Fruit fly (Drosophila melanogaster) whole organism, adult: ENCODE measurements around the gene CG5860.
A peak's percentile ranks its signal among the peaks of the same experiment; 100 is the strongest.
"Not testable (repeated sequence)": the region's sequence is repeated elsewhere in the genome, so short reads cannot be mapped to it uniquely, and the experiment has no call there.

ENCODE experiments used
- CG11617 ChIP-seq: fragments of 200-800 bp; sonication (Bioruptor generic); optimal IDR thresholded peaks from 2 replicates; lab custom pipeline; 2017; ENCODE audit warnings: mild to moderate bottlenecking, missing biosample characterization, missing genetic modification reagents, missing genetic modification characterization
- CG12768 ChIP-seq: fragments of 200-800 bp; sonication (Bioruptor generic); optimal IDR thresholded peaks from 2 replicates; lab custom pipeline; 2017; ENCODE audit warnings: missing biosample characterization, missing genetic modification characterization, mild to moderate bottlenecking, moderate library complexity, missing genetic modification reagents
- CG14711 ChIP-seq: fragments of 200-800 bp; sonication (Bioruptor generic); optimal IDR thresholded peaks from 2 replicates; lab custom pipeline; 2018; ENCODE audit warnings: missing biosample characterization, mild to moderate bottlenecking, missing genetic modification characterization, moderate library complexity
- CG1620 ChIP-seq: fragments of 200-800 bp; sonication (Bioruptor generic); optimal IDR thresholded peaks from 2 replicates; lab custom pipeline; 2016; ENCODE audit warnings: missing biosample characterization, missing genetic modification characterization
- CG33017 ChIP-seq: fragments of 200-800 bp; sonication (Bioruptor generic); optimal IDR thresholded peaks from 2 replicates; lab custom pipeline; 2018; ENCODE audit warnings: missing biosample characterization, mild to moderate bottlenecking, missing genetic modification characterization, moderate library complexity
- CG5204 ChIP-seq: fragments of 200-800 bp; sonication (Bioruptor generic); optimal IDR thresholded peaks from 2 replicates; lab custom pipeline; 2016; ENCODE audit warnings: missing biosample characterization, missing genetic modification characterization
- CG7045 ChIP-seq: fragments of 200-800 bp; sonication (Bioruptor generic); optimal IDR thresholded peaks from 2 replicates; lab custom pipeline; 2017; ENCODE audit warnings: missing biosample characterization, mild to moderate bottlenecking, missing genetic modification characterization
- CG7101 ChIP-seq: fragments of 200-800 bp; sonication (Bioruptor generic); optimal IDR thresholded peaks from 2 replicates; lab custom pipeline; 2018; ENCODE audit warnings: missing biosample characterization, mild to moderate bottlenecking, missing genetic modification characterization, moderate library complexity
- Clk ChIP-seq: fragments of 200-800 bp; sonication (Bioruptor generic); optimal IDR thresholded peaks from 2 replicates; lab custom pipeline; 2017; ENCODE audit warnings: missing biosample characterization, missing genetic modification characterization
- Crg-1 ChIP-seq: fragments of 200-800 bp; sonication (Bioruptor generic); optimal IDR thresholded peaks from 2 replicates; lab custom pipeline; 2016; ENCODE audit warnings: missing biosample characterization, missing genetic modification characterization
- Hr96 ChIP-seq: fragments of 200-800 bp; sonication (Bioruptor generic); optimal IDR thresholded peaks from 2 replicates; lab custom pipeline; 2016; ENCODE audit warnings: missing biosample characterization, missing genetic modification characterization
- Mnt ChIP-seq: fragments of 200-800 bp; sonication (Bioruptor generic); optimal IDR thresholded peaks from 2 replicates; lab custom pipeline; 2016; ENCODE audit warnings: missing biosample characterization, mild to moderate bottlenecking, missing genetic modification characterization
- bab1 ChIP-seq: fragments of 200-800 bp; sonication (Bioruptor generic); optimal IDR thresholded peaks from 3 replicates; lab custom pipeline; 2019; ENCODE audit warnings: missing biosample characterization, mild to moderate bottlenecking, missing genetic modification characterization, moderate library complexity
- cic ChIP-seq: fragments of 200-800 bp; sonication (Bioruptor generic); optimal IDR thresholded peaks from 2 replicates; lab custom pipeline; 2017; ENCODE audit warnings: missing biosample characterization, mild to moderate bottlenecking, missing genetic modification characterization, moderate library complexity
- cnc ChIP-seq, 2 experiments: fragments of >200 bp; optimal IDR thresholded peaks; 2 replicates each; lab custom pipeline; 2017
- kay ChIP-seq: fragments of 200-800 bp; sonication (Bioruptor generic); peaks from one replicate; lab custom pipeline; 2016; ENCODE audit warnings: missing biosample characterization, missing genetic modification characterization, borderline replicate concordance
- ovo ChIP-seq: fragments of 200-800 bp; sonication (Bioruptor generic); optimal IDR thresholded peaks from 2 replicates; lab custom pipeline; 2016; ENCODE audit warnings: missing biosample characterization, missing genetic modification characterization
- pad ChIP-seq: fragments of 200-800 bp; sonication (Bioruptor generic); optimal IDR thresholded peaks from 3 replicates; lab custom pipeline; 2017; ENCODE audit warnings: missing biosample characterization, missing genetic modification characterization, mild to moderate bottlenecking, moderate library complexity, missing genetic modification reagents
- tj ChIP-seq: fragments of 200-800 bp; sonication (Bioruptor generic); optimal IDR thresholded peaks from 3 replicates; lab custom pipeline; 2017; ENCODE audit warnings: missing biosample characterization, mild to moderate bottlenecking, missing genetic modification characterization, moderate library complexity
- toe ChIP-seq: fragments of 200-800 bp; sonication (Bioruptor generic); optimal IDR thresholded peaks from 2 replicates; lab custom pipeline; 2016; ENCODE audit warnings: missing biosample characterization, missing genetic modification characterization

Gene CG5860

DNA sequence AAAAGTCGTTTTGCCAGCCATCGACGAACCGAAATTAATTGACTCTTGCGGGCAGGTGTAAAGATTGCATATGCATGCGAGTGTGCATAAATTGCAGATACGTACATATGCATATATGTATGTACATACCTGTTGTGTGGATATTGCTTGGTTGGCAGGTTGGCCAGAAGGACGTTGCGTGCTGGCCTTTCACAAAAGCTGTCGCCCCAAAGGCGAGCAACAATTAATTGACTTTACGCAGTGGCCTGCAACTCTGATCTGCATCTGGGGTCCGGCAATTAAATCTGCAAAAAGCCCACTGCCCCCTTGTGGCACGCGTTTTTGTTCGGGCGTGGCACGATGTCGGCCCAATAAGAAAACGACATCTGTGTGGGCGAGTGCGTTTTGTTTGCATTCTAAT is 23.7 kb downstream of the CG5860 start:
- no peak for TF ChIP-seq toe
- TF ChIP-seq CG7045 (GFP tag; lab: Kevin White, UChicago): no peak
- no peak for TF ChIP-seq CG14711 (tag; lab: Kevin White, UChicago)
- TF ChIP-seq Crg-1 (GFP tag; lab: Kevin White, UChicago): no peak
- TF ChIP-seq CG12768 (GFP tag; lab: Kevin White, UChicago): no peak

DNA sequence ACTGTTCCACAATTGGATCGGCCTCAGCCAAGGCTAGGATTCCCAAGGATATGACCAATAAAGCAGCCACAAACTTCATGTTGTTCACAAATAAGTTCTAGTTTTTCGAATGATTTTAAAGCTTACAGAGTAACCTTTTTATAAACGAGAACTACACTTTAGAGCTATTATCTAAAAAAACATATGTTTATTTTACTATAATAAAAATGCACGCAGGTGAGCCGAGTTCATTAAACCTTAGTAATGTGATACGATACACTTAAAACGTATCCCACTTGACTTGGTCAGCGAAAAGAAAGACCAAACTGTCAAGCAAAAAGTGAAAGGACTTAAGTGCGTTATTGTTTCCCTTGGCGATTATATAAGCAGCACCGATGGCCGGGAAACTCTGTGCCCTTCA is 24.9 kb downstream of the CG5860 start, which contains the start of gene CG44090:
Gene CG44090 (minus strand): TSS at position 101 of the 400 bp plus-strand sequence.
- TF ChIP-seq kay (GFP tag; lab: Kevin White, UChicago): peak; percentile 36
- no peak for TF ChIP-seq Hr96
- TF ChIP-seq CG5204 (GFP tag; lab: Kevin White, UChicago): no peak
- TF ChIP-seq Mnt (GFP tag; lab: Kevin White, UChicago): no peak

DNA sequence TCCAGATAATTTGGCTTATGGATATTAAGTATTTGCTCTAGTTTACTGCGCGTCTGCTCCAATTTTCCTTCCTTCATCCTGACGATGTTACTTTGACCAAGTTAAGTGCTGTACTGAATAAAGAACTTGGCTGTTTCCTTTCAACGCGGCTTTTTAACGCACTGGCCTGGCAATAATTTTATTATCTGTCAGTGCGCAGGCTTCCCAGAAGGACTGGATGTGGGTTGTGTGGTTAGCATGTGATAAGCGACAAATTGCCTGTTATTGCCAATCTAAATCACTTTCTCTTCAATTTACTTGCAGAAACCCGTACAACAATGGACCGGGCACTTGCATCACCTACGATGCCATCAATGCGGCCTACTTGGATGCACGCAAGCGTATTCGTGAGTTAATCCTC is 31.2 kb downstream of the CG5860 start, which contains the start of gene CG14331:
Gene CG14331 (minus strand): TSS at position 101 of the 400 bp plus-strand sequence.
- TF ChIP-seq Hr96 (no peak), kay (GFP tag; lab: Kevin White, UChicago) (no peak), CG14711 (tag; lab: Kevin White, UChicago) (no peak), Mnt (GFP tag; lab: Kevin White, UChicago) (no peak), tj (no peak), CG7045 (GFP tag; lab: Kevin White, UChicago) (no peak), cnc (optimal IDR thresholded peaks at IDR 0.05; lab: Kevin White, UChicago) (no peak), CG11617 (GFP tag; lab: Kevin White, UChicago) (no peak)

DNA sequence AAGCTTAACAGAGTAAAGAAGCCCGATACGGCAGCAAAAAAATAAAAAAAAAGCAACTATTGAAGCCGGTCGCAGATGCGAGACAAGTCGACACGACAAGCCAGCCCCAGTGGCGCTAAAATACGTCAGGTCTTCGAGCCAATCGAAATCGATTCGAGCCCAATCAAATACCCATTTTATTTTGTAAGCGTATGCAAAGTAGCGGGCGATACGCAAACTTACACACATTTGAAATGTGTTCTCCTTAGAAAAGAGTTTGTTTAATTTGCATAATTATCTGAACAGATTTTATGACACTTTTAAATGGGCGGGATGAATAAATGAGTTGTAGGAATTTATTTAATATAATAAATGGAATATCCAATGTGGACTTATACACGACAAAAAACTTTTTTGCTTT is 38.2 kb downstream of the CG5860 start:
- no peak for TF ChIP-seq bab1
- no peak for TF ChIP-seq toe
- no peak for TF ChIP-seq ovo (GFP tag; lab: Kevin White, UChicago)
- TF ChIP-seq CG14711 (tag; lab: Kevin White, UChicago): no peak
- no peak for TF ChIP-seq CG7045 (GFP tag; lab: Kevin White, UChicago)
- no peak for TF ChIP-seq CG5204 (GFP tag; lab: Kevin White, UChicago)
- no peak for TF ChIP-seq Crg-1 (GFP tag; lab: Kevin White, UChicago)
- no peak for TF ChIP-seq pad (GFP tag; lab: Kevin White, UChicago)
- no peak for TF ChIP-seq tj
- TF ChIP-seq CG12768 (GFP tag; lab: Kevin White, UChicago): no peak
- TF ChIP-seq CG11617 (GFP tag; lab: Kevin White, UChicago): no peak
- no peak for TF ChIP-seq Mnt (GFP tag; lab: Kevin White, UChicago)
- no peak for TF ChIP-seq kay (GFP tag; lab: Kevin White, UChicago)
- TF ChIP-seq cnc (optimal IDR thresholded peaks at IDR 0.05; lab: Kevin White, UChicago): no peak

DNA sequence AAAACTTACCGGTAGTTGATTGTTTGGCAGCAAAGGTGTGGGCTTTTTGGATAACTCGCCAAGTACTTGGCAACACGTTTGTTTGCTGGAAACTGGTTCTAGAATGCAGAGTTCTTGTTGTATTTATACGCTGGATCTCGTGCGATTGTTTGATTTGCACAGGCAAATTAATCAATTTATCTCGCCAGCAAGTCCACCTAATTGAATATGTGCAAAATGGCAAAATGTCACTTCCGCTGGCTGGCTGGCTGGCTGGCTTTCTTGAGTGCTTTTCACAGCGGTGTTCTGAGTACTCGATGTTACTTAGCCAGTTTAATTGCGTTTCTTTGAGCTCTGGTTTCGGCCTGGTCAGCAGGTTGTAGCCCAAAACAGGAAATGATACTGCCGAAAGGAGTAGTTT is 39.3 kb downstream of the CG5860 start, which contains the start of gene Eh:
Gene Eh (minus strand): TSS at position 101 of the 400 bp plus-strand sequence.
- TF ChIP-seq ovo (GFP tag; lab: Kevin White, UChicago) (no peak), CG12768 (GFP tag; lab: Kevin White, UChicago) (no peak), cnc (optimal IDR thresholded peaks at IDR 0.05; lab: Kevin White, UChicago) (no peak), CG1620 (GFP tag; lab: Kevin White, UChicago) (no peak), CG7045 (GFP tag; lab: Kevin White, UChicago) (no peak), CG7101 (tag; lab: Kevin White, UChicago) (no peak), Crg-1 (GFP tag; lab: Kevin White, UChicago) (no peak), tj (no peak), CG11617 (GFP tag; lab: Kevin White, UChicago) (no peak), kay (GFP tag; lab: Kevin White, UChicago) (no peak), Hr96 (no peak), CG5204 (GFP tag; lab: Kevin White, UChicago) (no peak), cic (no peak), Mnt (GFP tag; lab: Kevin White, UChicago) (no peak), bab1 (no peak), toe (no peak), CG14711 (tag; lab: Kevin White, UChicago) (no peak), Clk (GFP tag; lab: Kevin White, UChicago) (no peak)

DNA sequence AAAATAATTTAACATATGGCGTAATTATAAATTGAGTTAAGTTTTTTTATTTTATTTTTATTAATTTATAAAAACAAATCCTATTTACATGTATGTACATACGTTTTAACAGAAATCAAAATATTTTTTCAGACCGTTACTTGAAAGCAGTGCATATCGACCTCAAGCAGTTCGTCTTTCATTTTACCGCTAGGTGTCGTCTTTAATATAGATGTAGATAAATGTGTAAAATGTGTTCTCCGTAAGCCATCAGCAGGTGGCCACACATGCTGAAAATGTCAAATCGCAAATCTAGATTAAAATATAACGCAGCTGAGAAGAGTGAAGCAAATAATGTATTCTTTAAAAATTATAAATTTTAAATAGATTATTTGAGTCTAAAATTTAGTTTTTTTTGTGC is 40.0 kb downstream of the CG5860 start:
- TF ChIP-seq pad (GFP tag; lab: Kevin White, UChicago): no peak
- no peak for TF ChIP-seq cnc (optimal IDR thresholded peaks at IDR 0.05; lab: Kevin White, UChicago)
- no peak for TF ChIP-seq CG12768 (GFP tag; lab: Kevin White, UChicago)
- no peak for TF ChIP-seq CG33017 (tag; lab: Kevin White, UChicago)
- no peak for TF ChIP-seq CG11617 (GFP tag; lab: Kevin White, UChicago)
- TF ChIP-seq bab1: no peak
- no peak for TF ChIP-seq CG1620 (GFP tag; lab: Kevin White, UChicago)
- no peak for TF ChIP-seq CG14711 (tag; lab: Kevin White, UChicago)
- no peak for TF ChIP-seq CG7045 (GFP tag; lab: Kevin White, UChicago)

DNA sequence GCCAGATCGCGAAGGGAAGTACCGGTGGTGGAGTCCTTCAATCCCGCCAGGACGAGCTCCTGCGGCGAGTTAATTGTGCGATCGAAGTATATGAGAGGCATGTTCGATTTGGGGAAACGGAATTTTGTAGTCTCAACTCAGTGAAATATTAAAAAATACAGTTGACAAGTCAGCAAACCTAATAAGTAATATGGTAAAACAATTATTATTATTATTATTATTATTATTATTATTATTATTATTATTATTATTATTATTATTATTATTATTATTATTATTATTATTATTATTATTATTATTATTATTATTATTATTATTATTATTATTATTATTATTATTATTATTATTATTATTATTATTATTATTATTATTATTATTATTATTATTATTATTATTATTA is 47.3 kb downstream of the CG5860 start, which contains the start of gene CG14330:
Gene CG14330 (minus strand): TSS at position 101 of the 400 bp plus-strand sequence.
- TF ChIP-seq CG1620 (GFP tag; lab: Kevin White, UChicago); CG5204 (GFP tag; lab: Kevin White, UChicago); tj: not testable (repeated sequence)
